Worm (Caenorhabditis elegans): ENCODE measurements around the gene T24C4.10.

The T24C4.10 gene

DNA sequence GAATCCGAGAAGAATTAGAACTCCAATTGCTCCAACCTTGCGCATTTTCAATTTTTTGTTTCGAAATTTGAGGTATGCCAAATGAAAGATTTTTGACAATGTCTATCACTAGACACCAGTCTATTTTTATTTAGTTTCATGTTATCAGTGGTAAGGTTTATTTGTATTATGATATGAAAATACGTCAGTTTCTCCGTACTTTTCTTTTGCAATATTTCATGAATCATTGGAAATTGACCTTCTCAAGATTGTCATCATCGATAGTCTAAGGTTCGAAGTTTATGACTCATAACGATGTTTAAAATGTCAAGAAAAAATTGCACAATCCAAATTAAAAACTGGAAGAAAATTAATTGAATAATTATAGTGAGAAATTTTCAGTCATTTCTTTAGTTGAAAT, 17.6 kb downstream of the T24C4.10 start, which contains the start of gene clc-19:
Gene clc-19 (minus strand): TSS at position 135 of the 400 bp plus-strand sequence.
- TF ChIP-seq elt-1 (tag; optimal IDR thresholded peaks at IDR 0.05; ENCODE audit: borderline replicate concordance, insufficient read depth) (no peak), nhr-12 (tag; optimal IDR thresholded peaks at IDR 0.05) (no peak), ceh-39 (tag; optimal IDR thresholded peaks at IDR 0.05) (no peak), mls-2 (tag; optimal IDR thresholded peaks at IDR 0.05) (no peak), elt-3 (tag; optimal IDR thresholded peaks at IDR 0.05) (no peak), snpc-4 (tag; optimal IDR thresholded peaks at IDR 0.05) (no peak), pha-4 (tag; optimal IDR thresholded peaks at IDR 0.05) (no peak), drap-1 (GFP tag; optimal IDR thresholded peaks at IDR 0.05) (no peak), zip-8 (tag; optimal IDR thresholded peaks at IDR 0.05) (no peak)

DNA sequence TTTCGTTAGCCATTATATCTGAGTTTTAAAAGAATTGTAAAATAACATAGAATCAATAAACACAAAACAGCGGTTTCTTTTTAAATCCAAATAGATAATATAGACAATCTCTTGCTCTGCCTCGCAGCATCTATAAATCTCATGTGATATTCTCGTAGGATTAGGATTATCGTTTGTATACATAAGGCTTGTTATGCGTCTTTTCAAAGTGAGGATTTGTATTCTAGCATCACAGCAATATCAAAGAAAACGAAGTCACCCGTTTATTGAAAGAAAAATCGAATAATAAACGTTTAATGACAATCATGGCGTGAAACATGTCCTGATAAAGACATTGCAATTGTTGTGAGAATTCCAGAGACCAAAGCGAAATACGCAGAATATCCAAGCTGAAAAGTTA, 18.7 kb downstream of the T24C4.10 start, which contains the start of the genes T24C4.3 and clc-20:
Gene T24C4.3 (minus strand): TSS at position 101 of the 400 bp plus-strand sequence.
Gene clc-20 (plus strand): TSS at position 211 of the 400 bp plus-strand sequence.
- TF ChIP-seq sptf-1 (tag; optimal IDR thresholded peaks at IDR 0.05) (no peak), mab-5 (tag; optimal IDR thresholded peaks at IDR 0.05) (no peak), lin-13 (tag; optimal IDR thresholded peaks at IDR 0.05) (no peak), ham-2 (GFP tag; optimal IDR thresholded peaks at IDR 0.05) (no peak), tbx-8 (GFP tag; optimal IDR thresholded peaks at IDR 0.05) (no peak), ztf-11 (tag; optimal IDR thresholded peaks at IDR 0.05) (no peak), bed-3 (GFP tag; optimal IDR thresholded peaks at IDR 0.05) (no peak), lsy-2 (tag; optimal IDR thresholded peaks at IDR 0.05) (no peak), mep-1 (tag; optimal IDR thresholded peaks at IDR 0.05) (no peak)

DNA sequence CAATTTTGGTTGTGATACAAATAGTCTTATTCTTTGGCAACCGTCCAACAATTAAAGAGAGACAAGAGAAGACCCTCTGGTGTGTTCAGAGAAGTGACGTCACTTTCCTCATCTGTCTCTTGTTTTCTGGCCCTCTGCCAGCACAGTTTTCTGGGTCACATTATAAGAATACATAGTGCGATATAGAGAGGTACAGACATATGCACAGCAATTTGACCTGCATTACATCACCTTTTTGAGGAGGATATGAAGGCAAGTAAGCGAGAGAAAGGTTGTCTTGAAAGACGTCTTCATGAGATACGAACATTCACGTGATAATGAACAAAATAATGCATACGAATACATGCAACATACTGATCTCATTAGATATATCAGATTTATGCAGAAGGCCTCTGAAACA, 20.5 kb downstream of the T24C4.10 start:
- TF ChIP-seq ceh-39 (tag; optimal IDR thresholded peaks at IDR 0.05) (peak; percentile 20), lin-32 (GFP tag; optimal IDR thresholded peaks at IDR 0.05) (no peak), ceh-43 (GFP tag; optimal IDR thresholded peaks at IDR 0.05) (no peak), zip-8 (tag; optimal IDR thresholded peaks at IDR 0.05) (peak; percentile 67), lsy-2 (tag; optimal IDR thresholded peaks at IDR 0.05) (no peak), nhr-2 (tag; optimal IDR thresholded peaks at IDR 0.05) (peak; percentile 71), unc-39 (tag; optimal IDR thresholded peaks at IDR 0.05) (peak; percentile 68), lin-13 (tag; optimal IDR thresholded peaks at IDR 0.05) (no peak), blmp-1 (tag; optimal IDR thresholded peaks at IDR 0.05) (no peak), mep-1 (tag; optimal IDR thresholded peaks at IDR 0.05) (peak; percentile 8), drap-1 (GFP tag; optimal IDR thresholded peaks at IDR 0.05) (no peak), elt-1 (tag; optimal IDR thresholded peaks at IDR 0.05; ENCODE audit: borderline replicate concordance, insufficient read depth) (peak; percentile 49), sem-2 (GFP tag; optimal IDR thresholded peaks at IDR 0.05) (no peak), nhr-28 (tag; optimal IDR thresholded peaks at IDR 0.05) (no peak), cnd-1 (tag; optimal IDR thresholded peaks at IDR 0.05) (peak; percentile 57), ham-2 (GFP tag; optimal IDR thresholded peaks at IDR 0.05) (no peak)

DNA sequence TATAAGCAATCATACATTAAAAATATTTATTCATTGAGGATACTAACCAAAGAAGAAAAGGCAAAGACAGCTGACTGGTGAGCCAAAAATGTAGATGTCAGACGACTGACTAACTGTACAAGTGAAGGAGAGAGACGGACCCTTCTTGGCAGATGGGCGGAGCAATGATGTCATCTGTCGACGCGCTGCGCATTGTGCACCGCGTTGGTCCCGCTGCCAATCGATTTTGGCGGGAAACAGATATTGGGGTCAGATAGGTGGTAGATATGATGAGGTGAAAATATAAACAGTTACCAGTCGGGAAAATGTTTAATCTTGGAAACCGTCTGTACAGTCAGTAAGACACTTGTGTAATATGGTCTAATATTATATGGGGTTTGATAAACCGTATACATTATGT, 21.2 kb downstream of the T24C4.10 start, which contains the start of gene T24C4.2:
Gene T24C4.2 (minus strand): TSS at position 101 of the 400 bp plus-strand sequence.
- TF ChIP-seq flh-1 (GFP tag; optimal IDR thresholded peaks at IDR 0.05) = no peak
- peak; percentile 47 for TF ChIP-seq ceh-39 (tag; optimal IDR thresholded peaks at IDR 0.05)
- no peak for TF ChIP-seq unc-120 (tag; optimal IDR thresholded peaks at IDR 0.05; ENCODE audit: poor library complexity, severe bottlenecking)
- TF ChIP-seq sptf-1 (tag; optimal IDR thresholded peaks at IDR 0.05) = no peak
- TF ChIP-seq nhr-28 (tag; optimal IDR thresholded peaks at IDR 0.05) = no peak
- no peak for TF ChIP-seq unc-39 (tag; optimal IDR thresholded peaks at IDR 0.05)
- no peak for TF ChIP-seq bed-3 (GFP tag; optimal IDR thresholded peaks at IDR 0.05)
- TF ChIP-seq unc-62 (GFP tag; optimal IDR thresholded peaks at IDR 0.05) = no peak
- TF ChIP-seq pha-4 (tag; optimal IDR thresholded peaks at IDR 0.05) = no peak
- no peak for TF ChIP-seq ceh-83 (GFP tag; optimal IDR thresholded peaks at IDR 0.05)
- TF ChIP-seq lsy-2 (tag; optimal IDR thresholded peaks at IDR 0.05) = no peak
- TF ChIP-seq ham-2 (GFP tag; optimal IDR thresholded peaks at IDR 0.05) = no peak
- TF ChIP-seq tbx-8 (GFP tag; optimal IDR thresholded peaks at IDR 0.05) = no peak
- TF ChIP-seq ztf-11 (tag; optimal IDR thresholded peaks at IDR 0.05) = no peak
- no peak for TF ChIP-seq M03D4.4 (tag; optimal IDR thresholded peaks at IDR 0.05)
- TF ChIP-seq cnd-1 (tag; optimal IDR thresholded peaks at IDR 0.05) = peak; percentile 20
- TF ChIP-seq lin-32 (GFP tag; optimal IDR thresholded peaks at IDR 0.05) = peak; percentile 22
- TF ChIP-seq nhr-12 (tag; optimal IDR thresholded peaks at IDR 0.05) = no peak
- TF ChIP-seq elt-1 (tag; optimal IDR thresholded peaks at IDR 0.05; ENCODE audit: borderline replicate concordance, insufficient read depth) = no peak
- TF ChIP-seq hlh-1 (tag; optimal IDR thresholded peaks at IDR 0.05) = no peak
- no peak for TF ChIP-seq sem-2 (GFP tag; optimal IDR thresholded peaks at IDR 0.05)
- TF ChIP-seq zip-8 (tag; optimal IDR thresholded peaks at IDR 0.05) = peak; percentile 42
- no peak for TF ChIP-seq nhr-2 (tag; optimal IDR thresholded peaks at IDR 0.05)
- TF ChIP-seq ceh-43 (GFP tag; optimal IDR thresholded peaks at IDR 0.05) = no peak
- no peak for TF ChIP-seq blmp-1 (tag; optimal IDR thresholded peaks at IDR 0.05)
- no peak for TF ChIP-seq lin-13 (tag; optimal IDR thresholded peaks at IDR 0.05)
- TF ChIP-seq mls-2 (tag; optimal IDR thresholded peaks at IDR 0.05) = no peak
- TF ChIP-seq drap-1 (GFP tag; optimal IDR thresholded peaks at IDR 0.05) = no peak
- no peak for TF ChIP-seq nhr-76 (tag; optimal IDR thresholded peaks at IDR 0.05)
